Worm (Caenorhabditis elegans) whole organism, L3 larva: ENCODE results near the gene F28B1.2.

ENCODE experiments used
- aly-2 ChIP-seq: fragments of 150-350 bp; optimal IDR thresholded peaks from 2 replicates; lab custom pipeline; 2014; ENCODE audit warnings: missing biosample characterization, missing genetic modification characterization
- ama-1 ChIP-seq: fragments of 150-350 bp; optimal IDR thresholded peaks from 2 replicates; lab custom pipeline; 2018
- ceh-16 ChIP-seq: sonication (generic microtip); optimal IDR thresholded peaks from 2 replicates; lab custom pipeline; 2017; ENCODE audit warnings: missing biosample characterization, missing genetic modification characterization
- ceh-28 ChIP-seq: fragments of 150-350 bp; optimal IDR thresholded peaks from 2 replicates; lab custom pipeline; 2014; ENCODE audit warnings: missing biosample characterization, missing genetic modification reagents, missing genetic modification characterization
- ceh-82 ChIP-seq: fragments of 150-350 bp; optimal IDR thresholded peaks from 2 replicates; lab custom pipeline; 2014; ENCODE audit warnings: missing biosample characterization, missing genetic modification characterization
- ceh-9 ChIP-seq: sonication (generic microtip); optimal IDR thresholded peaks from 2 replicates; lab custom pipeline; 2018; ENCODE audit warnings: missing biosample characterization, missing genetic modification characterization
- daf-12 ChIP-seq: fragments of 150-350 bp; optimal IDR thresholded peaks from 2 replicates; lab custom pipeline; 2014; ENCODE audit warnings: missing biosample characterization, missing genetic modification reagents, missing genetic modification characterization
- egl-27 ChIP-seq: sonication (generic microtip); optimal IDR thresholded peaks from 4 replicates; lab custom pipeline; 2017; ENCODE audit warnings: missing biosample characterization, missing genetic modification reagents, missing genetic modification characterization
- egl-5 ChIP-seq: fragments of 150-350 bp; optimal IDR thresholded peaks from 2 replicates; lab custom pipeline; 2017; ENCODE audit warnings: missing biosample characterization, missing genetic modification reagents, missing genetic modification characterization, inconsistent platforms
- elt-1 ChIP-seq: fragments of 150-350 bp; optimal IDR thresholded peaks from 2 replicates; lab custom pipeline; 2014; ENCODE audit warnings: missing biosample characterization, missing genetic modification characterization
- elt-2 ChIP-seq: sonication (generic microtip); optimal IDR thresholded peaks from 2 replicates; lab custom pipeline; 2016; ENCODE audit warnings: missing genetic modification reagents, mild to moderate bottlenecking, missing genetic modification characterization, missing compliant biosample characterization
- elt-3 ChIP-seq, 3 experiments: fragments of 150-350 bp in 1 of 3; sonication (generic microtip) in 2 of 3; optimal IDR thresholded peaks; 2 replicates in 2 of 3; 4 replicates in 1 of 3; lab custom pipeline; 2014 to 2017; ENCODE audit warnings: missing biosample characterization in 3 of 3, missing genetic modification characterization in 3 of 3
- fkh-10 ChIP-seq: sonication (generic microtip); optimal IDR thresholded peaks from 2 replicates; lab custom pipeline; 2017; ENCODE audit warnings: missing biosample characterization, missing genetic modification reagents, missing genetic modification characterization
- fkh-2 ChIP-seq: fragments of 150-350 bp; optimal IDR thresholded peaks from 2 replicates; lab custom pipeline; 2014; ENCODE audit warnings: missing biosample characterization, missing genetic modification reagents, missing genetic modification characterization
- fos-1 ChIP-seq: fragments of 150-350 bp; optimal IDR thresholded peaks from 2 replicates; lab custom pipeline; 2014; ENCODE audit warnings: missing biosample characterization, missing genetic modification characterization
- hmg-11 ChIP-seq: sonication (generic microtip); optimal IDR thresholded peaks from 2 replicates; lab custom pipeline; 2016; ENCODE audit warnings: missing genetic modification characterization, missing compliant biosample characterization
- jun-1 ChIP-seq: fragments of 150-350 bp; optimal IDR thresholded peaks from 2 replicates; lab custom pipeline; 2014; ENCODE audit warnings: missing biosample characterization, missing genetic modification reagents, missing genetic modification characterization
- lin-39 ChIP-seq: fragments of 150-350 bp; optimal IDR thresholded peaks from 2 replicates; lab custom pipeline; 2018; ENCODE audit warnings: missing biosample characterization, missing genetic modification reagents, missing genetic modification characterization
- lsy-12 ChIP-seq: sonication (generic microtip); optimal IDR thresholded peaks from 2 replicates; lab custom pipeline; 2016; ENCODE audit warnings: mild to moderate bottlenecking, missing genetic modification characterization, missing compliant biosample characterization
- mdl-1 ChIP-seq: fragments of 150-350 bp; optimal IDR thresholded peaks from 2 replicates; lab custom pipeline; 2014; ENCODE audit warnings: missing biosample characterization, missing genetic modification characterization
- mml-1 ChIP-seq: fragments of 150-350 bp; sonication (generic microtip); optimal IDR thresholded peaks from 3 replicates; lab custom pipeline; 2014; ENCODE audit warnings: missing biosample characterization, missing genetic modification characterization
- nfya-1 ChIP-seq: sonication (generic microtip); optimal IDR thresholded peaks from 2 replicates; lab custom pipeline; 2017; ENCODE audit warnings: missing genetic modification characterization, mild to moderate bottlenecking, missing compliant biosample characterization, antibody characterized with exemption, moderate library complexity; ENCODE audit not compliant: insufficient read depth
- nhr-11 ChIP-seq: fragments of 150-350 bp; optimal IDR thresholded peaks from 2 replicates; lab custom pipeline; 2014; ENCODE audit warnings: missing biosample characterization, missing genetic modification characterization
- nhr-12 ChIP-seq: fragments of 150-350 bp; optimal IDR thresholded peaks from 2 replicates; lab custom pipeline; 2014; ENCODE audit warnings: missing biosample characterization, missing genetic modification characterization
- nhr-25 ChIP-seq: sonication (generic microtip); optimal IDR thresholded peaks from 2 replicates; lab custom pipeline; 2017; ENCODE audit warnings: missing biosample characterization, missing genetic modification characterization
- nhr-43 ChIP-seq: sonication (generic microtip); optimal IDR thresholded peaks from 2 replicates; lab custom pipeline; 2016; ENCODE audit warnings: mild to moderate bottlenecking, missing genetic modification characterization, missing compliant biosample characterization; ENCODE audit not compliant: poor library complexity, severe bottlenecking
- nhr-67 ChIP-seq: fragments of 150-350 bp; optimal IDR thresholded peaks from 2 replicates; lab custom pipeline; 2014; ENCODE audit warnings: missing biosample characterization, missing genetic modification characterization
- nhr-76 ChIP-seq: fragments of 150-350 bp; sonication (generic microtip); optimal IDR thresholded peaks from 5 replicates; lab custom pipeline; 2014; ENCODE audit warnings: missing biosample characterization, missing genetic modification characterization
- nhr-77 ChIP-seq: fragments of 150-350 bp; optimal IDR thresholded peaks from 2 replicates; lab custom pipeline; 2014; ENCODE audit warnings: missing biosample characterization, missing genetic modification characterization
- pha-4 ChIP-seq: fragments of 150-350 bp; optimal IDR thresholded peaks from 2 replicates; lab custom pipeline; 2014; ENCODE audit warnings: missing biosample characterization, missing genetic modification reagents, missing genetic modification characterization
- pqm-1 ChIP-seq: fragments of 150-350 bp; optimal IDR thresholded peaks from 2 replicates; lab custom pipeline; 2017; ENCODE audit warnings: missing biosample characterization, missing genetic modification characterization, inconsistent platforms
- skn-1 ChIP-seq: fragments of 150-350 bp; optimal IDR thresholded peaks from 2 replicates; lab custom pipeline; 2014; ENCODE audit warnings: missing biosample characterization, missing genetic modification characterization
- snpc-4 ChIP-seq: fragments of 150-350 bp; optimal IDR thresholded peaks from 2 replicates; lab custom pipeline; 2014; ENCODE audit warnings: missing biosample characterization, missing genetic modification characterization
- tbx-2 ChIP-seq: sonication (generic microtip); optimal IDR thresholded peaks from 2 replicates; lab custom pipeline; 2016; ENCODE audit warnings: mild to moderate bottlenecking, missing genetic modification characterization, missing compliant biosample characterization
- unc-62 ChIP-seq: fragments of 150-350 bp; sonication (generic microtip); optimal IDR thresholded peaks from 4 replicates; lab custom pipeline; 2014; ENCODE audit warnings: missing biosample characterization, missing genetic modification reagents, missing genetic modification characterization
- zag-1 ChIP-seq: fragments of 150-350 bp; optimal IDR thresholded peaks from 2 replicates; lab custom pipeline; 2014; ENCODE audit warnings: missing biosample characterization, missing genetic modification characterization
- ztf-4 ChIP-seq: fragments of 150-350 bp; optimal IDR thresholded peaks from 2 replicates; lab custom pipeline; 2014; ENCODE audit warnings: missing biosample characterization, missing genetic modification characterization

Gene F28B1.2

DNA sequence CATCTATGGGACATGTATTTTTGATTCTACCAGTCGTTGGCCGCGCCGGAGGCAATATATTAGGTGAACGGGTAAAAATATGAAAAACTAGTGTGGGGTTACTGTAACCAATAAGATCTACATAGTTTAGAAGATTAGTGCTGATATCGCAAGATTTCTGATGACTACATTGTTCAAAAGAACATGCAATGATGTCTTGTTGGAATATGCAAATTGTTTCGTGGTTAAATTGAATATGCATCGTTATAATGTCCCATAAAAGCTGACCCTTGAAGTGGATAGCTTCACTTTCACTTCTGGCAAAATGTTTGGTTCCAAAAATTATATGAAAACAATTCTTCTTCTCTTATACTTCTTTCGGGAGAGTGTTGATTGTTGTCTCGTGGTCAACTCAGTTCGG, at the start of gene F28B1.2:
TSS of gene F28B1.2 (plus strand) at position 301 of the 400 bp plus-strand sequence.
- TF ChIP-seq mml-1 (tag; lab: Kevin White, UChicago): no peak
- no peak for TF ChIP-seq nfya-1 (tag; lab: Kevin White, UChicago)
- TF ChIP-seq, all 47 proteins: peak for 0

DNA sequence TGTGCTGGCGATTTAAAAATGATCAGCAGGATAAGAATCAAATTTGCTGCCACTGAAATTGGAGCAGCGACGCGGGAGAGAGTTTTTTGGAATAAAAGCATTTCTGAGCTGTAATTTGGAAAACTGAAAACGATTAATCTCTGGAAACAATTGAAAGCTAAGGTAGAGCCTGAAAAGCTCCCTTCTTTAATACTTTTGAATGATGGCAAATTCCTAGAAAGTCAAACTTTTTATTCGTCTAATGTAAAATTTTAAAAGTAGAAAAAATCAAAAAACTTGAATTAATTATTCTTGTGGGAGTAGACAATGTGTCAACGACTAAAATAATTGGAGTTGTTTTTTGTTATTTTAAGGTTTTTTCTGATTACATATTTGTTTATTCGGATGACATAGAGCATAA, 44.4 kb upstream of the F28B1.2 start, which contains the start of gene str-217:
TSS of gene str-217 (minus strand) at position 101 of the 400 bp plus-strand sequence.
- no peak for TF ChIP-seq ama-1 (lab: Kevin White, UChicago)

DNA sequence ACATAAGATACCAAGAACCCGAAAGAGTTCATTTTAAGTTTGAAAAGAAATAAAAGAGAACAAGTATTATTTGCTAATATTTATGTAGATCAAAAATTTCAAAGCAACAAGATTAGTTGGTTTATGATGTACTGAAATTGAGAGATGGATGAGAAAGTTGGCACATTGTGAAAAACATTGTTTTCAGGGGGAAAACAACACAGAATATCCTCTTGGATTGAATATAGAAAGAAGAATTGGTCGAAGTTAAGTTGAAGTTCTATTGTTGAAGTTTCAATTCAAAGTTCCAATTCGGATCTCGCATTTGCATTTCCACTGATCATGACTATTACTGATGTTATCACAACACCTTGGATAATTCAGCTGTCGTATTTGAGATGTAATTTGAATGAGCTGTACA, 44.0 kb upstream of the F28B1.2 start:
- TF ChIP-seq egl-5 (tag; lab: Kevin White, UChicago) (no peak), fkh-2 (tag; lab: Kevin White, UChicago) (no peak), nhr-76 (no peak), jun-1 (tag; lab: Kevin White, UChicago) (no peak), nhr-25 (tag; lab: Kevin White, UChicago) (no peak), nhr-43 (tag; lab: Kevin White, UChicago) (no peak), ztf-4 (tag; lab: Kevin White, UChicago) (no peak), lin-39 (no peak), lsy-12 (tag; lab: Kevin White, UChicago) (no peak), nhr-67 (tag; lab: Kevin White, UChicago) (no peak), ceh-28 (tag; lab: Kevin White, UChicago) (no peak), ceh-82 (no peak), fos-1 (tag; lab: Kevin White, UChicago) (no peak), tbx-2 (tag; lab: Kevin White, UChicago) (no peak), nhr-11 (tag; lab: Kevin White, UChicago) (no peak), ceh-16 (tag; lab: Kevin White, UChicago) (no peak), skn-1 (tag; lab: Kevin White, UChicago) (no peak), pha-4 (tag; lab: Kevin White, UChicago) (no peak), unc-62 (GFP tag; lab: Kevin White, UChicago) (no peak), zag-1 (tag; lab: Kevin White, UChicago) (no peak)

DNA sequence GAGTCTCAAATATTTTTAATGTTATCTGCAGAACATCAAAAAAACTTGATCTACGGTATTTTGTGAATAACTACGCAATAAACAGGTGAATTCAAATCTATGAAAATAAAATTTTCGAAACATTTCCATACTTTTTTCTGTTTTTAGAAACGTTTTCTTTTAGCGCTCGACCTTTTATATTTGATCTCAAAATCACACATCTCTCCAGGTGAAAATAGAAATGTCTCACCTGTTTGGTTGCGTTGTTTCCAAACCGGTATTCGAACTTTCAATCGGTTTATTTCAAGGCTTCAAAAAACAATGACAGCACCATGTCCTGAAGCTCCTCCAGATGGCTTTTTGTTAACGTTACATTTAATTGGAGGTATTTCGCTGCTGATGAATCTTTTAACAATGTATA, 43.4 kb upstream of the F28B1.2 start, which contains the start of gene sri-9:
TSS of gene sri-9 (plus strand) at position 301 of the 400 bp plus-strand sequence.
- TF ChIP-seq hmg-11 (tag; lab: Kevin White, UChicago): no peak

DNA sequence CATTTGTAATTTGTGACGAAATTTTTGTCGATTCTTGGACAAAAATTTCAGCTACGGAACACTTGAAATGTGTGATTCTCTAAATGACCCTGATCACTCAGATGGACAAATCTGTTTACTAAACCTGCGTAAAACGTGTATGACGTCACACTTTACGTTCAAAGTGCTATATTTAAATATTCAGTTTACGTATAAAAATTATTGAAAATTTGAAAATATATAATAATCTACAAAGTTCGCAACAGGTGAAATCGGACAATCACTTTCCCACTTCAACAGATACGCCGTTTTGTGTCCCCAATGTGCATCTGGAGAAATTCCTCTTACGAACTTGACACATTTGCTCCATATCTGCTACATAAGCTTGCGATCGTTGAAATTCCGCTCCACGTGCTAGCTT, 39.4 kb upstream of the F28B1.2 start, which contains the start of gene srh-131:
TSS of gene srh-131 (plus strand) at position 301 of the 400 bp plus-strand sequence.
- TF ChIP-seq elt-1 (tag; lab: Kevin White, UChicago): no peak
- no peak for TF ChIP-seq pha-4 (tag; lab: Kevin White, UChicago)
- no peak for TF ChIP-seq nhr-76
- no peak for TF ChIP-seq daf-12 (tag; lab: Kevin White, UChicago)
- TF ChIP-seq lin-39: no peak
- TF ChIP-seq mdl-1: no peak
- no peak for TF ChIP-seq fos-1 (tag; lab: Kevin White, UChicago)
- TF ChIP-seq fkh-10 (GFP tag; lab: Kevin White, UChicago): no peak
- TF ChIP-seq nhr-67 (tag; lab: Kevin White, UChicago): no peak
- TF ChIP-seq elt-3 (tag; optimal IDR thresholded peaks at IDR 0.05; lab: Kevin White, UChicago): no peak
- TF ChIP-seq tbx-2 (tag; lab: Kevin White, UChicago): no peak
- no peak for TF ChIP-seq nhr-77 (tag; lab: Kevin White, UChicago)
- TF ChIP-seq unc-62 (GFP tag; lab: Kevin White, UChicago): no peak
- TF ChIP-seq ztf-4 (tag; lab: Kevin White, UChicago): no peak

DNA sequence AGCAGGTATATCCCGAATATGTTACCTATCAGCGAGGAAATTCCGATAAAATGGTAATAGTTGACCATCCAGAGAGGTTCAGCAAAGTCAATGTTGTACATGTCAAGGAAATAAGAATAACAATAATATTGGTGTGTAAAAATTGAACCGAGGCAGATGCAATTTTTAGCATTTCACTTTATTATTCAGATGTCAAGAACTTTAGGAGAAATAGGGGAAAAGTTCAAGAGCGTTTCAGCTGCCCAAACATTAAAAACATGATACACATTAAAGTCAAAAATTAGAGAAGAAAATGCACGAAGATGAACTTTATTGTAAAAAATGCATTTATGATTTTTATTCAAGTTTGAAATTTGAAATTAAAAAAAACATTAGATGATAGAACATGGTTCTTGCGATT, 36.3 kb upstream of the F28B1.2 start, which contains the start of gene sri-69:
TSS of gene sri-69 (minus strand) at position 101 of the 400 bp plus-strand sequence.
- no peak for TF ChIP-seq tbx-2 (tag; lab: Kevin White, UChicago)
- no peak for TF ChIP-seq mml-1 (tag; lab: Kevin White, UChicago)
- no peak for TF ChIP-seq elt-2 (tag; lab: Kevin White, UChicago)
- no peak for TF ChIP-seq nhr-77 (tag; lab: Kevin White, UChicago)
- TF ChIP-seq snpc-4 (tag; lab: Kevin White, UChicago): no peak
- TF ChIP-seq fkh-2 (tag; lab: Kevin White, UChicago): no peak
- no peak for TF ChIP-seq ceh-9 (tag; lab: Kevin White, UChicago)
- no peak for TF ChIP-seq skn-1 (tag; lab: Kevin White, UChicago)
- no peak for TF ChIP-seq lsy-12 (tag; lab: Kevin White, UChicago)
- TF ChIP-seq pqm-1 (tag; lab: Kevin White, UChicago): no peak
- TF ChIP-seq ceh-82: no peak
- TF ChIP-seq aly-2 (tag; lab: Kevin White, UChicago): no peak
- TF ChIP-seq ama-1 (lab: Kevin White, UChicago): no peak
- no peak for TF ChIP-seq egl-27 (tag; lab: Kevin White, UChicago)
- no peak for TF ChIP-seq nhr-12 (tag; lab: Kevin White, UChicago)
- no peak for TF ChIP-seq elt-1 (tag; lab: Kevin White, UChicago)
- TF ChIP-seq ceh-16 (tag; lab: Kevin White, UChicago): no peak
- TF ChIP-seq, all 47 proteins: peak for 0
